Worm (Caenorhabditis elegans): ENCODE data around the gene nog-1.
A peak's percentile ranks its signal among the peaks of the same experiment; 100 is the strongest.

nog-1 gene

ce11 chrIV:410420-410891, 16.8 kb downstream of the nog-1 start, which contains the start of gene T07A9.12 (continued):
- peak; percentile 2 for TF ChIP-seq lin-54 (GFP tag; optimal IDR thresholded peaks at IDR 0.05)
- TF ChIP-seq rec-8 (tag; optimal IDR thresholded peaks at IDR 0.05): no peak
- TF ChIP-seq dpff-1 (tag; optimal IDR thresholded peaks at IDR 0.05): no peak
- TF ChIP-seq die-1 (tag; optimal IDR thresholded peaks at IDR 0.05): no peak
- no peak for TF ChIP-seq nfya-2 (GFP tag; IDR thresholded peaks at IDR 0.05)
- TF ChIP-seq lsl-1 (GFP tag; optimal IDR thresholded peaks at IDR 0.05): no peak
- TF ChIP-seq akir-1 (GFP tag; optimal IDR thresholded peaks at IDR 0.05): no peak
- TF ChIP-seq hrde-1 (tag; optimal IDR thresholded peaks at IDR 0.05; ENCODE audit: borderline replicate concordance): no peak
- TF ChIP-seq hmg-1.2 (GFP tag; IDR thresholded peaks at IDR 0.05): peak; percentile 93
- 0 out of 2 replicates have a peak, but pooled peaks have one; percentile 13 for TF ChIP-seq K11D2.4 (GFP tag; IDR thresholded peaks at IDR 0.05)
- TF ChIP-seq D2030.7 (GFP tag; IDR thresholded peaks at IDR 0.05): no peak
- peak; percentile 90 for TF ChIP-seq ceh-100 (GFP tag; IDR thresholded peaks at IDR 0.05)
- no peak for TF ChIP-seq T07F8.4 (tag; optimal IDR thresholded peaks at IDR 0.05)
- no peak for TF ChIP-seq tlf-1 (GFP tag; optimal IDR thresholded peaks at IDR 0.05)
- no peak for TF ChIP-seq nhr-90 (tag; optimal IDR thresholded peaks at IDR 0.05)
- TF ChIP-seq egrh-3 (GFP tag; IDR thresholded peaks at IDR 0.05): peak; percentile 21; the same call in 1 of the 2 replicates
- no peak for TF ChIP-seq ceh-58 (GFP tag; IDR thresholded peaks at IDR 0.05)
- TF ChIP-seq sdz-38 (tag; optimal IDR thresholded peaks at IDR 0.05): no peak
- TF ChIP-seq ztf-28 (GFP tag; IDR thresholded peaks at IDR 0.05): no peak
- TF ChIP-seq lin-35 (GFP tag; optimal IDR thresholded peaks at IDR 0.05): peak in 1 of 3 experiments; percentile 39

ce11 chrIV:419674-420073, 26.0 kb downstream of the nog-1 start, which contains the start of gene eri-1:
eri-1 (minus strand) TSS chrIV:419958.
- TF ChIP-seq Y67H2A.10 (GFP tag; conservative IDR thresholded peaks at IDR 0.05) (no peak), mcd-1 (GFP tag; IDR thresholded peaks at IDR 0.05) (no peak), tbx-9 (tag; optimal IDR thresholded peaks at IDR 0.05; ENCODE audit: borderline replicate concordance) (peak; percentile 42), F22D6.2 (tag; optimal IDR thresholded peaks at IDR 0.05) (no peak), dpl-1 (GFP tag; optimal IDR thresholded peaks at IDR 0.05) (no peak), B0336.3 (GFP tag; IDR thresholded peaks at IDR 0.05) (peak; percentile 78), rcor-1 (GFP tag; IDR thresholded peaks at IDR 0.05) (no peak), ets-4 (GFP tag; optimal IDR thresholded peaks at IDR 0.05) (no peak), Y53G8AR.9 (GFP tag; conservative IDR thresholded peaks at IDR 0.05) (peak; percentile 37; the same call in 1 of the 2 replicates), F49E8.2 (tag; optimal IDR thresholded peaks at IDR 0.05; ENCODE audit: insufficient read depth) (no peak), nhr-27 (tag; optimal IDR thresholded peaks at IDR 0.05) (no peak), lin-54 (GFP tag; optimal IDR thresholded peaks at IDR 0.05) (no peak), nfya-1 (tag; optimal IDR thresholded peaks at IDR 0.05; ENCODE audit: borderline replicate concordance, insufficient read depth) (no peak), somi-1 (GFP tag; optimal IDR thresholded peaks at IDR 0.05) (no peak), hmg-1.2 (GFP tag; IDR thresholded peaks at IDR 0.05) (no peak), lin-40 (tag; optimal IDR thresholded peaks at IDR 0.05) (no peak), pbrm-1 (GFP tag; IDR thresholded peaks at IDR 0.05) (no peak), B0261.1 (tag; optimal IDR thresholded peaks at IDR 0.05) (no peak), F39B2.1 (GFP tag; IDR thresholded peaks at IDR 0.05) (0 out of 2 replicates have a peak, but pooled peaks have one; percentile 52), ceh-58 (GFP tag; IDR thresholded peaks at IDR 0.05) (no peak), unc-130 (GFP tag; optimal IDR thresholded peaks at IDR 0.05) (peak; percentile 35), zim-3 (tag; optimal IDR thresholded peaks at IDR 0.05) (no peak), hlh-26 (GFP tag; conservative IDR thresholded peaks at IDR 0.05) (no peak), ekl-4 (GFP tag; IDR thresholded peaks at IDR 0.05) (peak; percentile 54; the same call in 1 of the 2 replicates), aptf-2 (GFP tag; conservative IDR thresholded peaks at IDR 0.05) (no peak), sea-2 (GFP tag; IDR thresholded peaks at IDR 0.05) (no peak), egl-44 (GFP tag; IDR thresholded peaks at IDR 0.05) (no peak), atf-7 (tag; optimal IDR thresholded peaks at IDR 0.05) (peak; percentile 28), hrde-1 (tag; optimal IDR thresholded peaks at IDR 0.05; ENCODE audit: borderline replicate concordance) (peak; percentile 70), unc-62 (GFP tag; optimal IDR thresholded peaks at IDR 0.05) (no peak), Y79H2A.3 (GFP tag; conservative IDR thresholded peaks at IDR 0.05) (no peak), lin-35 (GFP tag; optimal IDR thresholded peaks at IDR 0.05) (no peak)

Data from whole organism, young adult.